Fruit fly (Drosophila melanogaster) whole organism, embryonic: ENCODE data around the gene Patr-1.

Source experiments
- Abd-B ChIP-seq: fragments of 200-800 bp; sonication (Bioruptor generic); optimal IDR thresholded peaks from 2 replicates; lab custom pipeline; 2018; ENCODE audit warnings: missing biosample characterization, mild to moderate bottlenecking, missing genetic modification characterization, moderate library complexity
- Atf3 ChIP-seq: fragments of 200-800 bp; sonication (Bioruptor generic); optimal IDR thresholded peaks from 3 replicates; lab custom pipeline; 2016; ENCODE audit warnings: missing biosample characterization, missing genetic modification characterization
- B-H2 ChIP-seq: fragments of 200-800 bp; sonication (Bioruptor generic); optimal IDR thresholded peaks from 2 replicates; lab custom pipeline; 2018; ENCODE audit warnings: missing biosample characterization, mild to moderate bottlenecking, missing genetic modification characterization
- Bgb ChIP-seq: fragments of 200-800 bp; sonication (Bioruptor generic); IDR thresholded peaks from 2 replicates; pipeline ENCODE4 v1.3.6; 2022; ENCODE audit warnings: missing biosample characterization, missing genetic modification characterization; ENCODE audit not compliant: partially characterized antibody
- CG10959 ChIP-seq: fragments of 200-800 bp; sonication (Bioruptor generic); IDR thresholded peaks from 2 replicates; pipeline ENCODE4 v1.3.6; 2022; ENCODE audit warnings: missing biosample characterization, missing genetic modification characterization
- CG11456 ChIP-seq: fragments of 200-800 bp; sonication (Bioruptor generic); IDR thresholded peaks from 3 replicates; pipeline ENCODE4 v1.3.6; 2022; ENCODE audit warnings: missing biosample characterization, missing genetic modification characterization
- CG14441 ChIP-seq: fragments of 200-800 bp; sonication (Bioruptor generic); IDR thresholded peaks from 2 replicates; pipeline ENCODE4 v1.3.6; 2022; ENCODE audit warnings: missing biosample characterization, missing genetic modification characterization
- CG15696 ChIP-seq: fragments of 200-800 bp; sonication (Bioruptor generic); optimal IDR thresholded peaks from 2 replicates; lab custom pipeline; 2019; ENCODE audit warnings: missing biosample characterization, mild to moderate bottlenecking, missing genetic modification characterization, moderate library complexity
- CG16813 ChIP-seq: fragments of 200-800 bp; sonication (Bioruptor generic); IDR thresholded peaks from 3 replicates; pipeline ENCODE4 v1.3.6; 2022; ENCODE audit warnings: missing biosample characterization, missing genetic modification characterization; ENCODE audit not compliant: partially characterized antibody
- CG17361 ChIP-seq: fragments of 200-800 bp; sonication (Bioruptor generic); IDR thresholded peaks from 3 replicates; pipeline ENCODE4 v1.3.6; 2022; ENCODE audit warnings: missing biosample characterization, missing genetic modification characterization
- CG17829 ChIP-seq: fragments of 200-800 bp; optimal IDR thresholded peaks from 2 replicates; lab custom pipeline; 2019; ENCODE audit warnings: missing biosample characterization, mild to moderate bottlenecking, missing genetic modification characterization, moderate library complexity
- CG18476 ChIP-seq: fragments of 200-800 bp; sonication (Bioruptor generic); optimal IDR thresholded peaks from 2 replicates; lab custom pipeline; 2016; ENCODE audit warnings: missing biosample characterization, mild to moderate bottlenecking, missing genetic modification characterization
- CG31224 ChIP-seq: fragments of 200-800 bp; sonication (Bioruptor generic); IDR thresholded peaks from 2 replicates; pipeline ENCODE4 v1.3.6; 2022; ENCODE audit warnings: missing biosample characterization, missing genetic modification characterization
- CG3838 ChIP-seq: fragments of 200-800 bp; sonication (Bioruptor generic); optimal IDR thresholded peaks from 3 replicates; lab custom pipeline; 2016; ENCODE audit warnings: missing biosample characterization, missing genetic modification characterization
- CG4424 ChIP-seq: fragments of 200-800 bp; sonication (Bioruptor generic); optimal IDR thresholded peaks from 3 replicates; lab custom pipeline; 2016; ENCODE audit warnings: missing biosample characterization, missing genetic modification characterization
- CG4820 ChIP-seq: fragments of 200-800 bp; sonication (Bioruptor generic); optimal IDR thresholded peaks from 3 replicates; lab custom pipeline; 2016; ENCODE audit warnings: missing biosample characterization, missing genetic modification characterization
- CG7839 ChIP-seq: fragments of 200-800 bp; sonication (Bioruptor generic); optimal IDR thresholded peaks from 3 replicates; lab custom pipeline; 2018; ENCODE audit warnings: missing biosample characterization, mild to moderate bottlenecking, missing genetic modification characterization, moderate library complexity
- CG8290 ChIP-seq, 3 experiments: fragments of 200-800 bp; sonication (Bioruptor generic); optimal IDR thresholded peaks; 2 replicates each; lab custom pipeline; 2016 to 2019; ENCODE audit warnings: missing biosample characterization in 3 of 3, missing genetic modification characterization in 3 of 3, mild to moderate bottlenecking in 2 of 3, moderate library complexity in 1 of 3
- Chrac-16 ChIP-seq: fragments of 200-800 bp; sonication (Bioruptor generic); optimal IDR thresholded peaks from 3 replicates; lab custom pipeline; 2016; ENCODE audit warnings: missing biosample characterization, missing genetic modification characterization
- CoRest ChIP-seq: fragments of 200-800 bp; sonication (Bioruptor generic); optimal IDR thresholded peaks from 3 replicates; lab custom pipeline; 2018; ENCODE audit warnings: missing biosample characterization, mild to moderate bottlenecking, missing genetic modification characterization, moderate library complexity
- Dip3 ChIP-seq: fragments of 200-800 bp; sonication (Bioruptor generic); optimal IDR thresholded peaks from 3 replicates; lab custom pipeline; 2016; ENCODE audit warnings: missing biosample characterization, missing genetic modification characterization
- H15 ChIP-seq: fragments of 200-800 bp; sonication (Bioruptor generic); IDR thresholded peaks from 3 replicates; pipeline ENCODE4 v1.3.6; 2022; ENCODE audit warnings: missing biosample characterization, missing genetic modification characterization
- HLH3B ChIP-seq: fragments of 200-800 bp; sonication (Bioruptor generic); IDR thresholded peaks from 2 replicates; pipeline ENCODE4 v1.3.6; 2022; ENCODE audit warnings: missing biosample characterization, missing genetic modification characterization
- HLH4C ChIP-seq: fragments of 200-800 bp; sonication (Bioruptor generic); IDR thresholded peaks from 3 replicates; pipeline ENCODE4 v1.3.6; 2022; ENCODE audit warnings: missing biosample characterization, missing genetic modification characterization; ENCODE audit not compliant: partially characterized antibody
- HmgD ChIP-seq: fragments of 200-800 bp; sonication (Bioruptor generic); optimal IDR thresholded peaks from 3 replicates; lab custom pipeline; 2016; ENCODE audit warnings: missing biosample characterization, missing genetic modification characterization
- HmgZ ChIP-seq: fragments of 200-800 bp; sonication (Bioruptor generic); optimal IDR thresholded peaks from 2 replicates; lab custom pipeline; 2018; ENCODE audit warnings: missing biosample characterization, mild to moderate bottlenecking, missing genetic modification characterization
- MTF-1 ChIP-seq: fragments of 200-800 bp; sonication (Bioruptor generic); optimal IDR thresholded peaks from 2 replicates; lab custom pipeline; 2018; ENCODE audit warnings: missing biosample characterization, mild to moderate bottlenecking, missing genetic modification characterization, borderline replicate concordance
- NK7.1 ChIP-seq: fragments of 200-800 bp; sonication (Bioruptor generic); optimal IDR thresholded peaks from 3 replicates; lab custom pipeline; 2016; ENCODE audit warnings: missing biosample characterization, missing genetic modification characterization
- Six4 ChIP-seq: fragments of 200-800 bp; sonication (Bioruptor generic); optimal IDR thresholded peaks from 2 replicates; lab custom pipeline; 2016; ENCODE audit warnings: missing biosample characterization, missing genetic modification characterization
- YL-1 ChIP-seq: fragments of 200-800 bp; sonication (Bioruptor generic); optimal IDR thresholded peaks from 3 replicates; lab custom pipeline; 2017; ENCODE audit warnings: missing biosample characterization, mild to moderate bottlenecking, missing genetic modification characterization
- ac ChIP-seq: fragments of 200-800 bp; sonication (Bioruptor generic); optimal IDR thresholded peaks from 3 replicates; lab custom pipeline; 2017; ENCODE audit warnings: missing biosample characterization, mild to moderate bottlenecking, missing genetic modification characterization
- ap ChIP-seq: fragments of 200-800 bp; sonication (Bioruptor generic); IDR thresholded peaks from 2 replicates; pipeline ENCODE4 v1.3.6; 2022; ENCODE audit warnings: missing biosample characterization, missing genetic modification characterization
- az2 ChIP-seq: fragments of 200-800 bp; sonication (Bioruptor generic); optimal IDR thresholded peaks from 3 replicates; lab custom pipeline; 2016; ENCODE audit warnings: missing biosample characterization, missing genetic modification characterization
- bab2 ChIP-seq: fragments of 200-800 bp; sonication (Bioruptor generic); optimal IDR thresholded peaks from 2 replicates; lab custom pipeline; 2016; ENCODE audit warnings: missing biosample characterization, missing genetic modification characterization
- bbx ChIP-seq: fragments of 200-800 bp; sonication (Bioruptor generic); IDR thresholded peaks from 2 replicates; pipeline ENCODE4 v1.3.6; 2022; ENCODE audit warnings: missing biosample characterization, missing genetic modification characterization; ENCODE audit not compliant: partially characterized antibody
- bowl ChIP-seq: fragments of 200-800 bp; sonication (Bioruptor generic); IDR thresholded peaks from 2 replicates; pipeline ENCODE4 v1.3.6; 2022; ENCODE audit warnings: missing biosample characterization, missing genetic modification characterization
- br ChIP-seq: fragments of >200 bp; optimal IDR thresholded peaks from 2 replicates; lab custom pipeline; 2017
- corto ChIP-seq: fragments of 200-800 bp; sonication (Bioruptor generic); optimal IDR thresholded peaks from 2 replicates; lab custom pipeline; 2016; ENCODE audit warnings: missing biosample characterization, mild to moderate bottlenecking, missing genetic modification characterization, moderate library complexity
- crp ChIP-seq, 2 experiments: fragments of 200-800 bp; sonication (Bioruptor generic); optimal IDR thresholded peaks; 2 replicates in 1 of 2; 3 replicates in 1 of 2; lab custom pipeline; 2017; ENCODE audit warnings: missing biosample characterization in 2 of 2, missing genetic modification characterization in 2 of 2, mild to moderate bottlenecking in 1 of 2, moderate library complexity in 1 of 2
- danr ChIP-seq: fragments of 200-800 bp; sonication (Bioruptor generic); IDR thresholded peaks from 2 replicates; pipeline ENCODE4 v1.3.6; 2022; ENCODE audit warnings: missing biosample characterization, missing genetic modification characterization
- disco-r ChIP-seq: fragments of 200-800 bp; sonication (Bioruptor generic); optimal IDR thresholded peaks from 2 replicates; lab custom pipeline; 2016; ENCODE audit warnings: missing biosample characterization, missing genetic modification characterization
- esg ChIP-seq: fragments of 200-800 bp; sonication (Bioruptor generic); conservative IDR thresholded peaks from 2 replicates; pipeline ENCODE4 v1.3.6; 2022; ENCODE audit warnings: missing biosample characterization, missing genetic modification characterization
- eyg ChIP-seq: fragments of 200-800 bp; sonication (Bioruptor generic); optimal IDR thresholded peaks from 3 replicates; lab custom pipeline; 2016; ENCODE audit warnings: missing biosample characterization, missing genetic modification characterization
- fru ChIP-seq: fragments of >200 bp; optimal IDR thresholded peaks from 2 replicates; lab custom pipeline; 2017
- luna ChIP-seq: fragments of 200-800 bp; sonication (Bioruptor generic); optimal IDR thresholded peaks from 2 replicates; lab custom pipeline; 2016; ENCODE audit warnings: missing biosample characterization, missing genetic modification characterization
- pita ChIP-seq: fragments of 200-800 bp; sonication (Bioruptor generic); optimal IDR thresholded peaks from 2 replicates; lab custom pipeline; 2017; ENCODE audit warnings: missing biosample characterization, mild to moderate bottlenecking, missing genetic modification characterization
- tll ChIP-seq, 2 experiments: fragments of 200-800 bp in 1 of 2; fragments of >200 bp in 1 of 2; sonication (Bioruptor generic) in 1 of 2; optimal IDR thresholded peaks; 2 replicates each; lab custom pipeline; 2017 to 2019; ENCODE audit warnings: missing biosample characterization in 2 of 2, missing genetic modification characterization in 2 of 2, mild to moderate bottlenecking in 1 of 2, moderate library complexity in 1 of 2
- tna ChIP-seq: fragments of 200-800 bp; sonication (Bioruptor generic); IDR thresholded peaks from 2 replicates; pipeline ENCODE4 v1.3.6; 2022; ENCODE audit warnings: missing biosample characterization, missing genetic modification characterization; ENCODE audit not compliant: partially characterized antibody
- zen2 ChIP-seq: fragments of 200-800 bp; sonication (Bioruptor generic); IDR thresholded peaks from 3 replicates; pipeline ENCODE4 v1.3.6; 2022; ENCODE audit warnings: missing biosample characterization, missing genetic modification characterization; ENCODE audit not compliant: partially characterized antibody

The Patr-1 gene

dm6 chr3R:17039993-17040807, 3.2 kb upstream of the Patr-1 start, which contains the start of the genes CG18213 and Trm7-32 (continued):
- TF ChIP-seq Chrac-16 (no peak), CoRest (peak; percentile 47), crp (GFP tag; optimal IDR thresholded peaks at IDR 0.05; lab: Kevin White, UChicago) (no peak), bbx (GFP tag; lab: Robert Waterston, UW) (peak; percentile 89), CG8290 (GFP tag; optimal IDR thresholded peaks at IDR 0.05; lab: Kevin White, UChicago) (no peak), CG8290 (tag; optimal IDR thresholded peaks at IDR 0.05; lab: Kevin White, UChicago) (no peak), CG16813 (peak; percentile 84), CG31224 (GFP tag; lab: Robert Waterston, UW) (no peak), Atf3 (GFP tag; lab: Kevin White, UChicago) (no peak), tll (GFP tag; optimal IDR thresholded peaks at IDR 0.05; lab: Kevin White, UChicago) (no peak), CG7839 (tag; lab: Kevin White, UChicago) (no peak), B-H2 (GFP tag; lab: Kevin White, UChicago) (no peak), HmgD (no peak), tna (peak; percentile 80), eyg (GFP tag; lab: Kevin White, UChicago) (no peak), ac (GFP tag; lab: Kevin White, UChicago) (no peak), CG4424 (GFP tag; lab: Kevin White, UChicago) (no peak), Abd-B (GFP tag; lab: Kevin White, UChicago) (no peak), YL-1 (no peak), br (lab: Kevin White, UChicago) (no peak), fru (no peak), danr (GFP tag; lab: Robert Waterston, UW) (no peak), CG10959 (no peak), esg (GFP tag; lab: Robert Waterston, UW) (no peak), CG3838 (GFP tag; lab: Kevin White, UChicago) (no peak), HmgZ (tag; lab: Kevin White, UChicago) (peak; percentile 27), luna (GFP tag; lab: Kevin White, UChicago) (peak; percentile 3), disco-r (GFP tag; lab: Kevin White, UChicago) (no peak), bowl (GFP tag; lab: Robert Waterston, UW) (no peak), az2 (GFP tag; lab: Kevin White, UChicago) (no peak), CG11456 (no peak), ap (GFP tag; lab: Robert Waterston, UW) (no peak), Dip3 (GFP tag; lab: Kevin White, UChicago) (no peak), corto (no peak), Bgb (GFP tag; lab: Robert Waterston, UW) (peak; percentile 92), bab2 (GFP tag; lab: Kevin White, UChicago) (no peak), H15 (GFP tag; lab: Robert Waterston, UW) (no peak), zen2 (GFP tag; lab: Robert Waterston, UW) (peak; percentile 69), Six4 (GFP tag; lab: Kevin White, UChicago) (no peak), CG4820 (no peak), CG15696 (no peak), CG17829 (no peak), NK7.1 (no peak), HLH3B (GFP tag; lab: Robert Waterston, UW) (no peak), CG14441 (GFP tag; lab: Robert Waterston, UW) (no peak), CG17361 (GFP tag; lab: Robert Waterston, UW) (no peak; the same call in 2 of the 3 replicates), MTF-1 (GFP tag; lab: Kevin White, UChicago) (no peak), pita (GFP tag; lab: Kevin White, UChicago) (no peak), HLH4C (GFP tag; lab: Robert Waterston, UW) (peak; percentile 80), CG18476 (no peak)
